Fruit fly (Drosophila melanogaster) Kc167 (cell line): ENCODE measurements around the gene CG33658.

Experiments used
- Myc ChIP-seq: fragments of >200 bp; optimal IDR thresholded peaks from 2 replicates; lab custom pipeline; 2017; ENCODE audit warnings: missing external identifiers
- Sin3A ChIP-seq: fragments of >200 bp; optimal IDR thresholded peaks from 2 replicates; lab custom pipeline; 2018; ENCODE audit warnings: missing external identifiers
- h ChIP-seq: fragments of >200 bp; optimal IDR thresholded peaks from 3 replicates; lab custom pipeline; 2018; ENCODE audit warnings: missing external identifiers
- insv ChIP-seq: fragments of >200 bp; optimal IDR thresholded peaks from 3 replicates; lab custom pipeline; 2018; ENCODE audit warnings: missing external identifiers
- psq ChIP-seq: fragments of >200 bp; optimal IDR thresholded peaks from 2 replicates; lab custom pipeline; 2017; ENCODE audit warnings: missing external identifiers
- ttk ChIP-seq: sonication (Bioruptor generic); optimal IDR thresholded peaks from 2 replicates; lab custom pipeline; 2017; ENCODE audit warnings: missing external identifiers

The CG33658 gene

DNA sequence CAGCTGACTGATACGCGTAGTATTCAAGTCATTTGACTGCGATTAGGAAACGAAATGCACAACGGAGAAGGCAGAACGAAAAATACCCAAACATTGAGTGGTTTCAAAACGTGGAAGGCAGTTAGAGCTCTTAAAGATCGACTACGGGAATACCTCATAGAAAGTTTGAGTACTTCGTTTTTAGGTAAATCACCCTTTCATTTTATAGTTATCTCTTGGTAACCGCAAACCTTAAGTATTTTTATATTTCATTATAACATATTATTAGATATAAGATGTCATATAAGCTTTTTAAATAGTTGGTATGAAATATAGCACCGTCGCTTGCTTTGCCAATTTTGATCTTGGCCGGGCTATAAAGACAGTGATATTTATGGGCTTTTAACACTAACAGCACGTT is 4.2 kb upstream of the CG33658 start:
- TF ChIP-seq Myc (lab: Kevin White, UChicago) (no peak), ttk (no peak), Sin3A (lab: Kevin White, UChicago) (no peak)

DNA sequence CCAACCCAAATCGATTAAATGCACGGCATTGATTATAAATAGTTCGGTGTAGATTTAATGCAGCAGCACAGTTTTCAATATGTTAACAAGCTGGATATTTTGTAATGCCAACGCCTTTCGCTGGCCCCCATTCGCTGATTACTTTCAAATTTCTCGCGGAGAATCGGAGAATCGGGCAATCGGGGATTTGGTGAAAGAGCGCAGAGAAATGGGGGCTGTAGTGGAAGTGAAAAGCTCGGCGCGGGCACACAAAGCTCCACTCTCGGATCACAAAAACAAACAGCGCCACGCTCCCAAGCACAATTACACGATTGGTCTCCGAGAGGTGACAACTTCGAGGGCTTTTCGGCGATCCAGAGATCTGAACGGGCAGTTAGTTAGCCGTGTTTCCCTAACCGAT is 672 bp upstream of the CG33658 start, which contains the start of gene Esp:
TSS of gene Esp (plus strand) at position 301 of the 400 bp plus-strand sequence.
- no peak for TF ChIP-seq h (lab: Kevin White, UChicago)
- no peak for TF ChIP-seq insv (lab: Kevin White, UChicago)
- TF ChIP-seq Sin3A (lab: Kevin White, UChicago) = no peak
- TF ChIP-seq Myc (lab: Kevin White, UChicago) = no peak
- no peak for TF ChIP-seq psq (lab: Kevin White, UChicago)
- no peak for TF ChIP-seq ttk

DNA sequence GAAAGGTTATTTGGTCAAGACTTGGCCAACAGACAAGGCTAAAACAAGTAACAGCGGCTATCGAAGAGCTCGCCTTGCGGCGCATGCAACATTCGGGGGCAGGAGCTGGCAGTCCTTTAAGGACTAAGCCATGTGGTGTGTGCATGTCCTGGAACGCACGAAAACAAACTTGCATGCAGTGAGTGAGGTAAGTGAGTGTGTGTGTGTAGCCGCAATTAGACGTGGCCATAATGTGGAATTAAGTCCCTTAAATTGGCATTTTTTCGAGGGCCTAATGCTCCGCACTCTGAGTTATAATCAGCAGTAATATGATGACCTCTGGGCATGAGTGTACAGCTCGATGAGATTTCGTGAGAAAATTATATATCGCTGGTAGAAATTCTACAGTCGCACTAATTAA is 7.3 kb downstream of the CG33658 start, which contains the start of gene sosie:
TSS of gene sosie (plus strand) at position 301 of the 400 bp plus-strand sequence.
- no peak for TF ChIP-seq Sin3A (lab: Kevin White, UChicago)
- no peak for TF ChIP-seq insv (lab: Kevin White, UChicago)
- TF ChIP-seq Myc (lab: Kevin White, UChicago) = no peak
- TF ChIP-seq psq (lab: Kevin White, UChicago) = no peak

DNA sequence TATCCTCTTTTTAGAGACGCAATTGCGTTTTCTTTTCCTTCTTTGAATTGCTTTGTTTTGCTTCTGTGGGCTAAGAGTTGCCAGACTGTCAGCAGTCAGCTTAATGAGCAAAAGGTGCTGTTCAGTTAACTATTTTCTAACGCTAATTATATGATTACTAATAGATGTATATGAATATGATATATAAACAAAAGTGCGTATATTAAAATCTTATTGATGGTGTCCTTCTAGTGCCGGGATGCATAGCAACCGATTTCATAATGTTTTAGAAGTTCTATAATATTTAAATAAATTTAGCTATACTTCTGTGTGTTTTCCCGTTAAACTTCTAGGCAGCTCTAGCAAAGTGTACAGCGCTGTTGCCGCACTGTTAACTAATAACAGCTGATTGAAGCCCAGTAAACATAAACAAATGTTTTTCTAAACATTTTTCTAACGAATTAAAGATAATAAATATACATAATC is 11.0 kb downstream of the CG33658 start, which contains the start of the genes Kaz and CG43273:
TSS of gene Kaz (minus strand) at position 73 of the 465 bp plus-strand sequence.
TSS of gene CG43273 (plus strand) at position 415 of the 465 bp plus-strand sequence.
- TF ChIP-seq ttk (no peak), h (lab: Kevin White, UChicago) (no peak), Myc (lab: Kevin White, UChicago) (no peak), psq (lab: Kevin White, UChicago) (no peak), Sin3A (lab: Kevin White, UChicago) (no peak), insv (lab: Kevin White, UChicago) (no peak)

DNA sequence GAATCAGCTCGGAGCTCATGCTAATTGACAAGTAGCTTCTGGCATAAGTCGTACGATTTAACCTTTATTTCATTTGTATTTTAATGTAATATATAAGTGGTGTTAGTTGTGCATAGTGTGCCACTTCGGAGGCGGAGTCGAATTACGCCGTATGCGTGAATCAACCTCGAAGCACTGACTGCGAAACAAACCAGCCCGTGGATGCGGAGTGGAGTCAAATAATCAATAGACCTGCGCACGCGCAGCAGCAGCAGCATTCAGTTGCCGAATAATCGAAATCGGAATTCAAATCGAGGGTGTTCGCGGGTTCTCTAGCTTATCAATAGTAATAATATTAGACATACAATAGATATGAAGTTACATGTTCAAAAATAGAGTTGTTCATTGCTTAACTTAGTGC is 12.7 kb downstream of the CG33658 start, which contains the start of gene RabX4:
TSS of gene RabX4 (minus strand) at position 176 of the 400 bp plus-strand sequence.
- TF ChIP-seq Myc (lab: Kevin White, UChicago) (no peak), insv (lab: Kevin White, UChicago) (no peak), ttk (no peak), psq (lab: Kevin White, UChicago) (no peak), Sin3A (lab: Kevin White, UChicago) (no peak), h (lab: Kevin White, UChicago) (no peak)

DNA sequence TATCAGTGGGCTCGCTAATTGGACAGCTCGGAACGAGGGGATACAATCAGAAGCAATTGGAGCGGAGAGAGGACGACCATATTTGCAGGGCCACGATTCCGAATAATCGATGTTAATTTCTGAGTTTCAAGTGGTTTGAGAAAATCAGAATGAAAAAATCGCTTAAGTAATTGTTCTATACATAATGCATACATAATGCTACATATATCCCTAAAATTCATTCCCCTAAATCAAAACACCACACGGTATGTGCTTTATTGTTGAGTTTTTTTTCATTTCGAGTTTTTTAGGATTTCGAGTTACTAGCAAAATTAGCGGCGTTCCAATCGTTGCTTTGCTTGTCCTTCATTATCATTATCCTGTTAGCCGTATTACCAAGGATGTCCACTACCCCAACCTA is 15.4 kb downstream of the CG33658 start, which contains the start of gene niki:
TSS of gene niki (minus strand) at position 101 of the 400 bp plus-strand sequence.
- TF ChIP-seq Sin3A (lab: Kevin White, UChicago) (no peak), Myc (lab: Kevin White, UChicago) (no peak), insv (lab: Kevin White, UChicago) (no peak), ttk (no peak), psq (lab: Kevin White, UChicago) (no peak), h (lab: Kevin White, UChicago) (no peak)

DNA sequence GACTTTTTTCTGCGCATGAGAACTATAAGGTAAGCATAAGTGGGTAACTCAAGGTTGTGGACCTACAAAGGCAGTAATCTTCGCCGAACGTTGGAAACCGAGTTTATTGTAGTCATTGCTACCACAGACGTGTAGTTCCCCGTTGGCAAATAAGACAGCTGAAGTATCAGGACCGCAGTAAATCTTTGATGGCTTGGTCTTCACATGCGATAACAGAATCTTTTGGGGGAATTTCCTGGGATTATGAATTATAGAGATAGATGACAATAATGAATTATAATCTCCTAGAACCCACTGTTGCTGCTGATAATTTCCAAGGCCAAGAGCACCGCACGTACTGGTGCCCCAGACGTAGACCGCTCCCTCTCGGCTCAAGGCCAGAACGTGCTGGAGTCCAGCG is 17.9 kb downstream of the CG33658 start:
- no peak for TF ChIP-seq h (lab: Kevin White, UChicago)
- no peak for TF ChIP-seq psq (lab: Kevin White, UChicago)
- no peak for TF ChIP-seq insv (lab: Kevin White, UChicago)
- TF ChIP-seq Sin3A (lab: Kevin White, UChicago) = no peak
- no peak for TF ChIP-seq Myc (lab: Kevin White, UChicago)
- no peak for TF ChIP-seq ttk

DNA sequence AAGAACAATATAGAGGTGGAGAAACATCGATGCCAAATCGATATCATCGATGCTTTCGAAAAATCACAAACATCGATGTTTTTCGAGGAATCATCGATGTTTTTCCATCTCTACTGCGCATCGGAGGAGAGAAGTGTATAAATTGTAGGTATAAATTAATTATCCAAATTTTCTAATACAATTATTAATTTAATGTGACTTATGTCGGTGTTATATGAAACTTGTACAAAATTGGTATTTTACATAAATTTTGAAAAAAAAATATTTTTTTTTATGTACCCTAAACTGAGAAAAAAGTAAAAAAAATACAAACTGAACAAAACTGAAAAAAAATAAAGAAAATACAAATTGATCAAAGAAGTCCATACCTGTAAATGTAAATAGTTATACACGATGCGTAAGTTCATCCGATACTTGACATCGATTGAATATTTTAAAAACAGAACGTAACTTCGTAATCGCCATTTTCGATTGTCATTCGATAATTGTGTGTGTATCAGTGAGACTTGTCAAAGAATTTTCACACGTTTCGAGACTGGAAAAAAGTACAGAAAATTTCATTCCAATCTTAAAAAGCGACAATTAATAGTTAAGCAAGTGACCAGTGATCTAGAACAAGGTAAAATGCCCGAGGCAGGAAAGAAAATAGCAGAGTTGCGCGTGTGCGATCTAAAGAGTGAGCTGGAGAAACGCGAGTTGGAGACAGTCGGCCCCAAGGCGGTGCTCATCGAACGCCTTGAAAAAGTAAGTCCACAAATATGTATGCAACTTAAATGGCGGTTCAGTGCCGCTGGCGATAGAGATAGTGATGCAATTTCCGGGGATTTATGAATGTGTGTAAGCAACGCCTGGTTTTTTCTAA is 23.7 kb downstream of the CG33658 start, which contains the start of the genes CG5808 and Saf-B:
TSS of gene CG5808 (minus strand) at position 15 of the 862 bp plus-strand sequence.
TSS of gene Saf-B (plus strand) at position 472 of the 862 bp plus-strand sequence.
- TF ChIP-seq insv (lab: Kevin White, UChicago) (no peak), Sin3A (lab: Kevin White, UChicago) (no peak), h (lab: Kevin White, UChicago) (no peak), psq (lab: Kevin White, UChicago) (no peak), Myc (lab: Kevin White, UChicago) (no peak), ttk (no peak)

DNA sequence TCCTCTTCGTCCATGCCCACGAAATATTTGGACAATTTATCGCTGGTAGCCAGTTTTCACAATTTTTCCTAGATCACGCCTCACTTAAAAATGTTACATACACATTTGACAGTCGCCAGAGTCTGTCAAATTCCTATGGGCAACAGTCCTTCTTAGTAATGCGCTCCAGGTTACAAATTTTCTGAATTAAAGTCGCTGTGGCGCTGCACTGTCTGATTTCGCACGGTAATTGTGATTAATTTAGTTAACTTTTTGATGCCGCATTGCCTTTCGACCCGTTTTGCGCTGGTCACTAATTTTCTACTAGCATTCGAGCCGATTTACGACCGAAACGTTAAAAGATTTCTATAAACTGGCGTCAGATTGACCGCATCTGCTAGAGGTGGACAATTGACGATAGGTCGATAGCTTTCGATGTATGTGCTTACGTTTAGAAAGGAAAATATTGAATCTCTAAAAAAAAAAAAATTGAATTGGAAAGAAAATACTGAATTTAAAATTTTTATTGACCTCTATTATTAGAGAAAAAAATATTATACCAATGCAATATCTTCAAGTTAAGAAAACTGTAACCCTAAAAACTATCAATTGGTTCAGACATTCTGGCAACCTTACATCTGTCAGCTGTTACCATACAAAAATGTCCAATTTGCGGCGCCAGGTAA is 27.2 kb downstream of the CG33658 start, which contains the start of the genes lili and CG34150:
TSS of gene lili (minus strand) at position 376 of the 665 bp plus-strand sequence.
TSS of gene CG34150 (plus strand) at position 626 of the 665 bp plus-strand sequence.
- TF ChIP-seq psq (lab: Kevin White, UChicago) (no peak), insv (lab: Kevin White, UChicago) (no peak), h (lab: Kevin White, UChicago) (no peak)

DNA sequence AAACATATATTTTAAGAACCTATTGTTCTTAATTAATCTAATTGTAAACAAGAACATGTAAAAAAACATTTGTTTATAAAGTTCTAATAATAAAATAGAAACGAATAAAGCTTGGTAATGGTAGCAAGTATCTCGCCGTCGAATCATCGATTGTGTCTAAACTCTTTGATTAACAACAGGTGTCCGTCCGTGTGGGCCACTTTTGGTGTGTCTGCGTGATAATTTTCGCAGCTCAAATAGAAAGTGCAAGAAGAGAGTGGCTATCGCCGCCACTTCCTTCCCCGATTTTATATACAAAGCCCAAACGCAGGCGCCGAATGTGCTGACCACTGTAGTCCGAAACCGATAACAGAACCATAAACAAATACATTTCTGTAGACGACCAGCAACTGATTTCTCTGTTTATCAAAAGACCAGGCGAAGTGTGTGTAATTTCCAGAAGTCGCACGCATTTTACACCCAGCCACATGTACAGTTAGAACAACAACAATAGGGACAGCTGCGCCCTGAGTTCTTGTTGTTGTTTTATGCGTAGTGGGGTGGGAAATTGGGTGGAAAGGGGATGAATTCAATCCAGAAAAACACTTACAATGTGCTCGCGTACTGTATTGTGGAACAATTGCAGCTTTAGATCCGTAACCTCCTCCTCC is 27.9 kb downstream of the CG33658 start:
- TF ChIP-seq h (lab: Kevin White, UChicago) (no peak), ttk (no peak), insv (lab: Kevin White, UChicago) (no peak), psq (lab: Kevin White, UChicago) (no peak), Sin3A (lab: Kevin White, UChicago) (no peak), Myc (lab: Kevin White, UChicago) (no peak)

DNA sequence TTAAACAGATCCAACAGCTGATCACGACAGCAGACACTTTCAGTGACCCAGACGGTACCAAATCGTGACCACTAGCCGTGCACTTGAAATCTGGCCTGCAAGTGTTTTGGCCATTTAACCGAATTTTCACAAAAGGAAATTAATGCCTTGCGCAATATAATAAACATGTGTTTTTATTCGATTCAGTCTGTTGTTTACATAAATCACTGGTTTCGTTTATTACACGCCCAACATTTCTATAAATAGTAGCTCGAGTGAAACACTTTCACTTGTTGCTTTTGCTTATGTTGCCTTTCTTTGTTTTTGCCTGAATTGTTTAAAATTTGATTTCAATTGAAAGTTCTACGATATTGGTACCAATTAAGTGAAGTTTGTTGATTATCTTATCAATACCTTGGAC is 28.6 kb downstream of the CG33658 start:
- TF ChIP-seq Myc (lab: Kevin White, UChicago) = no peak
